Fruit fly (Drosophila melanogaster): ENCODE data around the gene Cyp4d20.

DNA sequence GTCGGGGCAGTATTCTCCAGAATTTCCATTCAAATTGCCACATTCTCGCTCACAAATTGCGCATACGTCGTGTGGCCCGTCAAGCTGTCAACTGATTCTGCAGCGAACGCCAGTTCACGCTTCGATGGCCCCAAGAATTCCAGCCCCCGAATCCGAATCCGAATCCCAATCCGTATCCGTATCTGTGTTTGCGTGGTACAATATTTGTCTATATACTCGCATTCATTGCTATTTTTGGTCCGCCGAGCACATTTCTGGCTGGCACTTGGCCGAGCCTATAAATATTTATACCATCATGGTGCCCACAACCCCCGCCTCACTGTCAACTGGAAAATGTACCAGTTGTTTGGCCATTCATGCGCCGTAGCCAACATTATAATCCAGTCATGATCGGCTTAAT is 32.0 kb downstream of the Cyp4d20 start:
- no peak for TF ChIP-seq psq (optimal IDR thresholded peaks at IDR 0.05)
- TF ChIP-seq usp (GFP tag; optimal IDR thresholded peaks at IDR 0.05), result no peak

Data from whole organism.